Worm (Caenorhabditis elegans) whole organism, L3 larva: ENCODE data around the gene F15A4.5.

ENCODE experiments used
- ama-1 ChIP-seq: fragments of 150-350 bp; optimal IDR thresholded peaks from 2 replicates; lab custom pipeline; 2018
- nhr-11 ChIP-seq: fragments of 150-350 bp; optimal IDR thresholded peaks from 2 replicates; lab custom pipeline; 2014; ENCODE audit warnings: missing biosample characterization, missing genetic modification characterization
- skn-1 ChIP-seq: fragments of 150-350 bp; optimal IDR thresholded peaks from 2 replicates; lab custom pipeline; 2014; ENCODE audit warnings: missing biosample characterization, missing genetic modification characterization

DNA sequence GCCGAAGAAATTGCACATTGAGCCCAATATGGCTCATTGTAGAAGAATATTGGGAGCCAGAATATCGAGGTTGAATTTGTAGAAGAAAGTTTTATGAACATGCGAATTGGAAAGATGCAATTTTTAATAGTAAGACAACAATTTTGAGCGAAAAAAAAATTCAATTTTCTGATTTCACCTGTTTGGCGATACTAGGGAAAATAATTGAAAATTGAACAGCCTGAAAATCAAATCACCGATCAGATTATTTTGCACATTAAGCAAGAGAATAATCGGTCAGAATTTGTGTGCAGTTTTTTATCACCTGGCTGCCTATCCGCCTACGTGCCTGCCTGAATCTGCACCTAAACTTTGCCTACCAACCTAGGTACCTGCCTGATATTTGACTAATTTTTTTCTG is 50.6 kb downstream of the F15A4.5 start, which contains the start of gene sre-26:
- TF ChIP-seq ama-1: no peak
- no peak for TF ChIP-seq nhr-11 (tag; lab: Kevin White, UChicago)
- no peak for TF ChIP-seq skn-1 (tag; lab: Kevin White, UChicago)
